Fruit fly (Drosophila melanogaster): Measurements from ENCODE around the gene CG18764.
A peak's percentile ranks its signal among the peaks of the same experiment; 100 is the strongest.

The CG18764 gene

dm6 chr3R:11649449-11649848, 22.8 kb downstream of the CG18764 start (continued):
- no peak for TF ChIP-seq Dfd (GFP tag; optimal IDR thresholded peaks at IDR 0.05)
- TF ChIP-seq CG34376 (GFP tag; optimal IDR thresholded peaks at IDR 0.05), result peak; percentile 93
- TF ChIP-seq HHEX (GFP tag; optimal IDR thresholded peaks at IDR 0.05), result peak; percentile 94
- TF ChIP-seq gcm2 (GFP tag; optimal IDR thresholded peaks at IDR 0.05), result peak; percentile 96
- no peak for TF ChIP-seq zf30C (GFP tag; optimal IDR thresholded peaks at IDR 0.05)
- peak; percentile 83 for TF ChIP-seq ewg (GFP tag; optimal IDR thresholded peaks at IDR 0.05)
- no peak for TF ChIP-seq sc (optimal IDR thresholded peaks at IDR 0.05)
- TF ChIP-seq sc (GFP tag; optimal IDR thresholded peaks at IDR 0.05), result peak; percentile 66
- TF ChIP-seq Sin3A (optimal IDR thresholded peaks at IDR 0.05), result no peak
- TF ChIP-seq ranshi (GFP tag; IDR thresholded peaks at IDR 0.05), result peak; percentile 97
- peak; percentile 34 for TF ChIP-seq CG17186 (GFP tag; optimal IDR thresholded peaks at IDR 0.05)
- TF ChIP-seq CG7357 (GFP tag; IDR thresholded peaks at IDR 0.05), result peak; percentile 91
- peak; percentile 98 for TF ChIP-seq CHES-1-like (GFP tag; optimal IDR thresholded peaks at IDR 0.05)
- TF ChIP-seq CG2116 (GFP tag; optimal IDR thresholded peaks at IDR 0.05), result peak; percentile 72
- peak; percentile 85 for TF ChIP-seq CG9437 (GFP tag; optimal IDR thresholded peaks at IDR 0.05)
- TF ChIP-seq sr (GFP tag; IDR thresholded peaks at IDR 0.05), result peak; percentile 93
- peak; percentile 66; the same call in 1 of the 2 replicates for TF ChIP-seq Adf1 (GFP tag; IDR thresholded peaks at IDR 0.05)
- peak; percentile 91 for TF ChIP-seq CG15011 (GFP tag; optimal IDR thresholded peaks at IDR 0.05)
- TF ChIP-seq gcm (GFP tag; optimal IDR thresholded peaks at IDR 0.05), result peak; percentile 83
- peak; percentile 93 for TF ChIP-seq CG4820 (GFP tag; optimal IDR thresholded peaks at IDR 0.05)
- no peak for TF ChIP-seq CG1832 (GFP tag; optimal IDR thresholded peaks at IDR 0.05)
- no peak for TF ChIP-seq knrl (GFP tag; IDR thresholded peaks at IDR 0.05; ENCODE audit: partially characterized antibody)
- peak; percentile 93 for TF ChIP-seq tup (GFP tag; optimal IDR thresholded peaks at IDR 0.05)
- TF ChIP-seq CG2678 (tag; optimal IDR thresholded peaks at IDR 0.05), result peak; percentile 97
- peak; percentile 93 for TF ChIP-seq Nf-YA (GFP tag; IDR thresholded peaks at IDR 0.05)
- peak; percentile 96 for TF ChIP-seq CG12744 (GFP tag; optimal IDR thresholded peaks at IDR 0.05)
- TF ChIP-seq chinmo (GFP tag; IDR thresholded peaks at IDR 0.05; ENCODE audit: partially characterized antibody), result peak; percentile 54; the same call in 1 of the 4 replicates
- peak; percentile 98 for TF ChIP-seq Antp (GFP tag; optimal IDR thresholded peaks at IDR 0.05)
- TF ChIP-seq CG1792 (GFP tag; optimal IDR thresholded peaks at IDR 0.05), result peak; percentile 95
- TF ChIP-seq CG4730 (GFP tag; IDR thresholded peaks at IDR 0.05), result peak; percentile 95
- TF ChIP-seq CG7271 (tag; optimal IDR thresholded peaks at IDR 0.05), result peak; percentile 21
- peak; percentile 52 for TF ChIP-seq abd-A (tag; optimal IDR thresholded peaks at IDR 0.05)
- TF ChIP-seq hkb (optimal IDR thresholded peaks at IDR 0.05), result no peak
- TF ChIP-seq hkb (GFP tag; IDR thresholded peaks at IDR 0.05), result peak; percentile 97
- peak; percentile 89 for TF ChIP-seq CG6854 (GFP tag; optimal IDR thresholded peaks at IDR 0.05)
- TF ChIP-seq ssp (GFP tag; IDR thresholded peaks at IDR 0.05), result peak; percentile 85
- peak; percentile 98 for TF ChIP-seq mirr (GFP tag; optimal IDR thresholded peaks at IDR 0.05)
- peak; percentile 93 for TF ChIP-seq CG17385 (GFP tag; optimal IDR thresholded peaks at IDR 0.05)
- TF ChIP-seq Fer1 (GFP tag; optimal IDR thresholded peaks at IDR 0.05), result peak; percentile 94
- peak; percentile 71 for TF ChIP-seq fd64A (GFP tag; optimal IDR thresholded peaks at IDR 0.05)
- TF ChIP-seq slou (GFP tag; optimal IDR thresholded peaks at IDR 0.05), result peak; percentile 93
- TF ChIP-seq CrebB (tag; optimal IDR thresholded peaks at IDR 0.05), result peak; percentile 93
- peak; percentile 89 for TF ChIP-seq CG2712 (tag; optimal IDR thresholded peaks at IDR 0.05)
- peak; percentile 93 for TF ChIP-seq CG13894 (tag; optimal IDR thresholded peaks at IDR 0.05)
- TF ChIP-seq Mes4 (GFP tag; optimal IDR thresholded peaks at IDR 0.05), result peak; percentile 87
- peak; percentile 91 for TF ChIP-seq CG13123 (GFP tag; optimal IDR thresholded peaks at IDR 0.05)
- peak; percentile 69 for TF ChIP-seq dmrt11E (tag; optimal IDR thresholded peaks at IDR 0.05)
- peak; percentile 69 for TF ChIP-seq Jarid2 (GFP tag; optimal IDR thresholded peaks at IDR 0.05)
- TF ChIP-seq CG12942 (GFP tag; optimal IDR thresholded peaks at IDR 0.05), result peak; percentile 95
- peak; percentile 96 for TF ChIP-seq CoRest (tag; optimal IDR thresholded peaks at IDR 0.05)
- peak; percentile 79 for TF ChIP-seq CG1529 (GFP tag; optimal IDR thresholded peaks at IDR 0.05)
- TF ChIP-seq Xrp1 (GFP tag; IDR thresholded peaks at IDR 0.05), result peak; percentile 95
